Worm (Caenorhabditis elegans) whole organism, L3 larva: ENCODE results near the gene C26F1.1.

ENCODE experiments used
- aly-2 ChIP-seq: fragments of 150-350 bp; optimal IDR thresholded peaks from 2 replicates; lab custom pipeline; 2014; ENCODE audit warnings: missing biosample characterization, missing genetic modification characterization
- ama-1 ChIP-seq: fragments of 150-350 bp; optimal IDR thresholded peaks from 2 replicates; lab custom pipeline; 2018
- ceh-16 ChIP-seq: sonication (generic microtip); optimal IDR thresholded peaks from 2 replicates; lab custom pipeline; 2017; ENCODE audit warnings: missing biosample characterization, missing genetic modification characterization
- ceh-82 ChIP-seq: fragments of 150-350 bp; optimal IDR thresholded peaks from 2 replicates; lab custom pipeline; 2014; ENCODE audit warnings: missing biosample characterization, missing genetic modification characterization
- ceh-9 ChIP-seq: sonication (generic microtip); optimal IDR thresholded peaks from 2 replicates; lab custom pipeline; 2018; ENCODE audit warnings: missing biosample characterization, missing genetic modification characterization
- daf-12 ChIP-seq: fragments of 150-350 bp; optimal IDR thresholded peaks from 2 replicates; lab custom pipeline; 2014; ENCODE audit warnings: missing biosample characterization, missing genetic modification reagents, missing genetic modification characterization
- egl-27 ChIP-seq: sonication (generic microtip); optimal IDR thresholded peaks from 4 replicates; lab custom pipeline; 2017; ENCODE audit warnings: missing biosample characterization, missing genetic modification reagents, missing genetic modification characterization
- egl-5 ChIP-seq: fragments of 150-350 bp; optimal IDR thresholded peaks from 2 replicates; lab custom pipeline; 2017; ENCODE audit warnings: missing biosample characterization, missing genetic modification reagents, missing genetic modification characterization, inconsistent platforms
- elt-2 ChIP-seq: sonication (generic microtip); optimal IDR thresholded peaks from 2 replicates; lab custom pipeline; 2016; ENCODE audit warnings: missing genetic modification reagents, mild to moderate bottlenecking, missing genetic modification characterization, missing compliant biosample characterization
- elt-3 ChIP-seq, 3 experiments: fragments of 150-350 bp in 1 of 3; sonication (generic microtip) in 2 of 3; optimal IDR thresholded peaks; 2 replicates in 2 of 3; 4 replicates in 1 of 3; lab custom pipeline; 2014 to 2017; ENCODE audit warnings: missing biosample characterization in 3 of 3, missing genetic modification characterization in 3 of 3
- hmg-11 ChIP-seq: sonication (generic microtip); optimal IDR thresholded peaks from 2 replicates; lab custom pipeline; 2016; ENCODE audit warnings: missing genetic modification characterization, missing compliant biosample characterization
- lin-15B ChIP-seq: fragments of 150-350 bp; optimal IDR thresholded peaks from 2 replicates; lab custom pipeline; 2014; ENCODE audit warnings: missing biosample characterization, missing genetic modification characterization
- lsy-12 ChIP-seq: sonication (generic microtip); optimal IDR thresholded peaks from 2 replicates; lab custom pipeline; 2016; ENCODE audit warnings: mild to moderate bottlenecking, missing genetic modification characterization, missing compliant biosample characterization
- nfya-1 ChIP-seq: sonication (generic microtip); optimal IDR thresholded peaks from 2 replicates; lab custom pipeline; 2017; ENCODE audit warnings: missing genetic modification characterization, mild to moderate bottlenecking, missing compliant biosample characterization, antibody characterized with exemption, moderate library complexity; ENCODE audit not compliant: insufficient read depth
- nhr-11 ChIP-seq: fragments of 150-350 bp; optimal IDR thresholded peaks from 2 replicates; lab custom pipeline; 2014; ENCODE audit warnings: missing biosample characterization, missing genetic modification characterization
- nhr-12 ChIP-seq: fragments of 150-350 bp; optimal IDR thresholded peaks from 2 replicates; lab custom pipeline; 2014; ENCODE audit warnings: missing biosample characterization, missing genetic modification characterization
- nhr-23 ChIP-seq: fragments of 150-350 bp; optimal IDR thresholded peaks from 2 replicates; lab custom pipeline; 2014; ENCODE audit warnings: missing biosample characterization, missing genetic modification reagents, missing genetic modification characterization
- nhr-25 ChIP-seq: sonication (generic microtip); optimal IDR thresholded peaks from 2 replicates; lab custom pipeline; 2017; ENCODE audit warnings: missing biosample characterization, missing genetic modification characterization
- nhr-28 ChIP-seq: fragments of 150-350 bp; optimal IDR thresholded peaks from 2 replicates; lab custom pipeline; 2014; ENCODE audit warnings: missing biosample characterization, missing genetic modification characterization
- nhr-43 ChIP-seq: sonication (generic microtip); optimal IDR thresholded peaks from 2 replicates; lab custom pipeline; 2016; ENCODE audit warnings: mild to moderate bottlenecking, missing genetic modification characterization, missing compliant biosample characterization; ENCODE audit not compliant: poor library complexity, severe bottlenecking
- nhr-67 ChIP-seq: fragments of 150-350 bp; optimal IDR thresholded peaks from 2 replicates; lab custom pipeline; 2014; ENCODE audit warnings: missing biosample characterization, missing genetic modification characterization
- nhr-76 ChIP-seq: fragments of 150-350 bp; sonication (generic microtip); optimal IDR thresholded peaks from 5 replicates; lab custom pipeline; 2014; ENCODE audit warnings: missing biosample characterization, missing genetic modification characterization
- nhr-77 ChIP-seq: fragments of 150-350 bp; optimal IDR thresholded peaks from 2 replicates; lab custom pipeline; 2014; ENCODE audit warnings: missing biosample characterization, missing genetic modification characterization
- pha-4 ChIP-seq: fragments of 150-350 bp; optimal IDR thresholded peaks from 2 replicates; lab custom pipeline; 2014; ENCODE audit warnings: missing biosample characterization, missing genetic modification reagents, missing genetic modification characterization
- unc-39 ChIP-seq: sonication (generic microtip); optimal IDR thresholded peaks from 4 replicates; lab custom pipeline; 2017; ENCODE audit warnings: missing biosample characterization, missing genetic modification characterization
- unc-62 ChIP-seq: fragments of 150-350 bp; sonication (generic microtip); optimal IDR thresholded peaks from 4 replicates; lab custom pipeline; 2014; ENCODE audit warnings: missing biosample characterization, missing genetic modification reagents, missing genetic modification characterization
- zag-1 ChIP-seq: fragments of 150-350 bp; optimal IDR thresholded peaks from 2 replicates; lab custom pipeline; 2014; ENCODE audit warnings: missing biosample characterization, missing genetic modification characterization
- ztf-11 ChIP-seq: fragments of 150-350 bp; optimal IDR thresholded peaks from 2 replicates; lab custom pipeline; 2014; ENCODE audit warnings: missing biosample characterization, missing genetic modification characterization

The C26F1.1 gene

DNA sequence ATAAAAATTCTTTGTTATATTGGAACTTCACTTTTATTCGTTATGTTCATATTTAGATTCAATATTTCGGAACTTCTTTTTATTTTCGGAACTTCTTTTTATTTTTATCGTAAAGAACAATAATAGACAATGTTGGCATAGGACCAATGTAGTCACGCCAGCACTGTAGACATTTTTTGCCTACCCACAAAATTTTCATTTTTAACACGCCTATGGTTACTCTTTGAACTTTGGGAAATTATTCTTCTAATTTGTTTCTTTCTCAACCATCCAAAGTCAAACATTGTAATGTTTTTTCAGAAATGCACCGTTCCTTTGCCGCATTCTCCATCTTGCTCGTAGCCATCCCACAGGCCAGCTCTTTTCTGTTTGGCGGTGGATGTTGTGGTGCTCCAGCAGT is at the start of gene C26F1.1:
Gene C26F1.1 (plus strand): TSS at position 301 of the 400 bp plus-strand sequence.
- no peak for TF ChIP-seq ama-1 (lab: Kevin White, UChicago)
- TF ChIP-seq nhr-12 (tag; lab: Kevin White, UChicago): no peak
- no peak for TF ChIP-seq ceh-9 (tag; lab: Kevin White, UChicago)
- TF ChIP-seq ceh-82 (tag; lab: Kevin White, UChicago): no peak
- no peak for TF ChIP-seq lsy-12 (tag; lab: Kevin White, UChicago)
- TF ChIP-seq nhr-11 (tag; lab: Kevin White, UChicago): no peak
- no peak for TF ChIP-seq egl-27
- TF ChIP-seq, all 47 proteins: peak for 0

ce11 chrV:7737710-7738109 is 47.5 kb upstream of the C26F1.1 start, which contains the start of gene srr-9:
srr-9 (plus strand) TSS chrV:7738010.
- TF ChIP-seq aly-2: no peak
- no peak for TF ChIP-seq nhr-28
- no peak for TF ChIP-seq nhr-77 (tag; lab: Kevin White, UChicago)
- no peak for TF ChIP-seq unc-62 (GFP tag; lab: Kevin White, UChicago)

- TF ChIP-seq egl-5 (no peak), nhr-76 (tag; lab: Kevin White, UChicago) (no peak)
Observed at ce11 chrV:7739949-7740348, 45.3 kb upstream of the C26F1.1 start.

DNA sequence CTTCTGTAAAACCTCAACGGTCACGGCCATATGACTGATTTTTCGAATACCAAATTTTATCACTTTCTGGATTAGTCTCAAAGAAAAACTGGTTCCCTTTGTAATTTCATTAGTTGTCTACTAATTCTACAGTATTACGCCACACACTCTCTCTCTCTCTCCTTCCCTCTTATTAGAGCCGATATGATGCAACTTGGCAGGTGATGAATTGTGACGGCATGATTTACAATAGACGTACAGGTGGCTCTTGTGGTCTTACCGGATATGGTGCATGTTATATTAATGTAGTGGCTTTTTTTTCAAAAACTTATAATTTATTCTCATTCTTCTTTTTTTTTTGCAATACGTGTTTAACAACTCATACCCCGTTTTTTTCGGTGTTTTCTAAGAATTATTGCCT is 43.3 kb upstream of the C26F1.1 start:
- TF ChIP-seq ztf-11 (no peak), lsy-12 (tag; lab: Kevin White, UChicago) (no peak), daf-12 (no peak), ceh-82 (tag; lab: Kevin White, UChicago) (no peak), pha-4 (no peak), egl-5 (no peak), nhr-67 (no peak)

DNA sequence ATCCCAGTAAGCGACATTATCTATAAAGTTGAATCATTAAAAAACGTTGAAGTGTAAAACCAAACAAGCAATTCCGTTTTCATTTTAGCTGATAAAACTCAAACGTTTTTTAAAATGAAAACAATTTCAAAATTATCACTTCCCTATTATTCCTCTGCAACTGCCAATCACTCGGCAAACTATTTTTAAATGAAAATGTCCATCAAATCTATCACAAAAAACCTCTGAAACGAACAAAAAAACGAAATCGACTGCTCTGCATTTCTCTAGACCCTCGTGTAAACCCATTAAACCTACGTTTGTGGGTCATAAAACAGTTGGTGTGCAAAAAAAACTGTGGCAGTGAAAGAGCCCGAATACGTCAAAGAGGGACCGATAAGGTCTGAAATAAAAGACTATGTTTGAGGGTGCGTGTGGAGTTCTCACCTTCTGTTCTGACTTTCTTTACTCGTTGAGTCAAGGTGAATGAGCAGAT is 42.7 kb upstream of the C26F1.1 start, which contains the start of gene fbxl-5:
Gene fbxl-5 (plus strand): TSS at position 425 of the 475 bp plus-strand sequence.
- TF ChIP-seq nhr-67: no peak
- TF ChIP-seq ceh-9 (tag; lab: Kevin White, UChicago): no peak
- TF ChIP-seq nhr-23 (tag; lab: Kevin White, UChicago): no peak
- no peak for TF ChIP-seq hmg-11 (tag; lab: Kevin White, UChicago)
- no peak for TF ChIP-seq unc-62 (GFP tag; lab: Kevin White, UChicago)
- no peak for TF ChIP-seq unc-39 (tag; lab: Kevin White, UChicago)
- TF ChIP-seq, all 47 proteins: peak for 0

DNA sequence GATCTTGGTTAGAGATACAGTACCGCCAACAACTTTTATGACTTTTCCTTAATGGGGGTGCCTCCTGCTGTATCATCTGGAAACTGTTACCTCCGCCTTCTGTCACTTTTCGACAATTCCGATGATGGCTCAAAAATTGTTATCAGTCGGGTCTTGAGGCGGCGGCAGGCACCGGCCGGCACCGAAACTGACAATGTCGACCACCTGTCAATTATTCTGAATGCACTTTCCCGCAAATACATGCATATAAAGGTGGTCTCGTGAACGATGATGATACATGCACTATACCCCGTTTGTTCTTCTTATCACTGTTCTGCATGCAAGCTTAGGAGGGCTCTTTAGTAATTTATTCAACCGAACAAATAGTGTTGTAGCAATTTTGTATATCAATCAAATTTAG is 41.1 kb upstream of the C26F1.1 start:
- TF ChIP-seq nfya-1 (tag; lab: Kevin White, UChicago): no peak
- TF ChIP-seq elt-2 (tag; lab: Kevin White, UChicago): peak; percentile 98

ce11 chrV:7745386-7745785 is 39.8 kb upstream of the C26F1.1 start:
- TF ChIP-seq nhr-43 (no peak), zag-1 (no peak), nfya-1 (tag; lab: Kevin White, UChicago) (no peak), unc-62 (GFP tag; lab: Kevin White, UChicago) (no peak), ceh-16 (tag; lab: Kevin White, UChicago) (no peak), elt-2 (tag; lab: Kevin White, UChicago) (no peak), ceh-9 (tag; lab: Kevin White, UChicago) (no peak), ztf-11 (no peak), lsy-12 (tag; lab: Kevin White, UChicago) (no peak), nhr-25 (tag; lab: Kevin White, UChicago) (no peak), nhr-28 (no peak), egl-27 (no peak), lin-15B (tag; lab: Kevin White, UChicago) (no peak), elt-3 (tag; optimal IDR thresholded peaks at IDR 0.05; lab: Kevin White, UChicago) (no peak)

- TF ChIP-seq lsy-12 (tag; lab: Kevin White, UChicago): no peak
- peak; percentile 63 for TF ChIP-seq unc-62 (GFP tag; lab: Kevin White, UChicago)
Observed at ce11 chrV:7745903-7746302, 39.3 kb upstream of the C26F1.1 start.
